Fruit fly (Drosophila melanogaster): Measurements from ENCODE around the gene CG17734.

Gene CG17734

DNA sequence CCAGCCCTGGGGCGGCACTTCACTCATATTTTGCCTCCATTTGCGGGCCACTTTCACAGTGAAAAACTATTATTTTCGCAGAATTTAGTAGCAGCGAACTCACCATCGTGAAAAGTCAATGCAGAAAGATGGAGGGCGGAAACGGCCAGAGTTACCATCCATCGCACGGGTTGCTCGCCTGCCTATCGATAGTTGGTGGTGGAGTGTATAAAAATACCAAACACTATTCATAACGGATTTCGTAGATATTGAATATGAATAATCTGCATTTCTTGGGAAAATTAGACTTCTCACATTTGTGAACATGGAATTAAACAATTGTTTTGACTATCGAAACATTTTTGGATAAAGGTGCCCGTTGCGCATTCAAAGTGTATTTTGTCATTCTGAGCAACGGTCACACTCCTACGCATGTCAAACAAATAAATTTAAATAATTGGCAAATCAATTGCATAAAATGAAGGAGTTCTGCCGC is 27.6 kb downstream of the CG17734 start, which contains the start of the genes RpS25 and CG4820 (continued):
- TF ChIP-seq CG13624 (GFP tag; optimal IDR thresholded peaks at IDR 0.05) (peak; percentile 96), CG17802 (tag; optimal IDR thresholded peaks at IDR 0.05) (peak; percentile 82), sens (GFP tag) (peak; percentile 98), Opbp (GFP tag; IDR thresholded peaks at IDR 0.05; ENCODE audit: partially characterized antibody) (peak; percentile 76), tio (GFP tag; optimal IDR thresholded peaks at IDR 0.05) (no peak), otp (GFP tag; IDR thresholded peaks at IDR 0.05) (peak; percentile 90), ind (GFP tag; optimal IDR thresholded peaks at IDR 0.05) (peak; percentile 72), CG10979 (tag; optimal IDR thresholded peaks at IDR 0.05) (peak; percentile 83), CG30431 (GFP tag; optimal IDR thresholded peaks at IDR 0.05) (peak; percentile 83), p53 (GFP tag; optimal IDR thresholded peaks at IDR 0.05) (peak; percentile 93), dpn (GFP tag; optimal IDR thresholded peaks at IDR 0.05) (peak; percentile 80 to 94), CG33557 (GFP tag; optimal IDR thresholded peaks at IDR 0.05) (peak; percentile 92), Dad (GFP tag; optimal IDR thresholded peaks at IDR 0.05) (peak; percentile 93), CG15269 (tag; optimal IDR thresholded peaks at IDR 0.05) (peak; percentile 84), Hmx (GFP tag; optimal IDR thresholded peaks at IDR 0.05) (peak; percentile 25), sob (GFP tag; IDR thresholded peaks at IDR 0.05) (peak; percentile 91), CG8281 (tag; optimal IDR thresholded peaks at IDR 0.05) (peak; percentile 72), slou (GFP tag; optimal IDR thresholded peaks at IDR 0.05) (peak; percentile 88), CG9876 (GFP tag; optimal IDR thresholded peaks at IDR 0.05) (peak; percentile 92), abd-A (tag; optimal IDR thresholded peaks at IDR 0.05) (no peak), CG9817 (tag; optimal IDR thresholded peaks at IDR 0.05) (peak; percentile 85), CG12942 (GFP tag; optimal IDR thresholded peaks at IDR 0.05) (peak; percentile 74), pfk (GFP tag; optimal IDR thresholded peaks at IDR 0.05) (peak; percentile 84), CG4424 (GFP tag; optimal IDR thresholded peaks at IDR 0.05) (peak; percentile 92), mld (GFP tag; IDR thresholded peaks at IDR 0.05; ENCODE audit: partially characterized antibody) (peak; percentile 65; the same call in 1 of the 3 replicates), CG14667 (GFP tag; IDR thresholded peaks at IDR 0.05) (peak; percentile 65; the same call in 1 of the 2 replicates), CG42726 (GFP tag; IDR thresholded peaks at IDR 0.05; ENCODE audit: partially characterized antibody) (peak; percentile 69), CG18599 (GFP tag; optimal IDR thresholded peaks at IDR 0.05) (peak; percentile 90), Bdp1 (GFP tag; optimal IDR thresholded peaks at IDR 0.05) (peak; percentile 86), CG11696 (GFP tag; IDR thresholded peaks at IDR 0.05) (peak; percentile 42), sc (optimal IDR thresholded peaks at IDR 0.05) (no peak), sc (GFP tag; optimal IDR thresholded peaks at IDR 0.05) (peak; percentile 86), inv (GFP tag; IDR thresholded peaks at IDR 0.05; ENCODE audit: partially characterized antibody) (peak; percentile 78), Tbp (GFP tag; optimal IDR thresholded peaks at IDR 0.05) (peak; percentile 55), wor (GFP tag; IDR thresholded peaks at IDR 0.05) (0 out of 2 replicates have a peak, but pooled peaks have one; percentile 44), gsb-n (tag; optimal IDR thresholded peaks at IDR 0.05) (peak; percentile 87), phol (tag; optimal IDR thresholded peaks at IDR 0.05) (peak; percentile 100), Dek (tag; optimal IDR thresholded peaks at IDR 0.05) (peak; percentile 71), hb (GFP tag; IDR thresholded peaks at IDR 0.05; ENCODE audit: partially characterized antibody) (peak; percentile 80; the same call in 2 of the 3 replicates), Dip2 (GFP tag; IDR thresholded peaks at IDR 0.05) (no peak), unpg (GFP tag; optimal IDR thresholded peaks at IDR 0.05) (peak; percentile 86), Deaf1 (tag; optimal IDR thresholded peaks at IDR 0.05) (peak; percentile 58), mirr (GFP tag; optimal IDR thresholded peaks at IDR 0.05) (peak; percentile 98), Rx (GFP tag; IDR thresholded peaks at IDR 0.05) (peak; percentile 79), lov (optimal IDR thresholded peaks at IDR 0.05) (no peak), lov (GFP tag; IDR thresholded peaks at IDR 0.05) (peak; percentile 89), CG8359 (GFP tag; optimal IDR thresholded peaks at IDR 0.05; ENCODE audit: borderline replicate concordance) (peak; percentile 84), Dbx (GFP tag; IDR thresholded peaks at IDR 0.05) (peak; percentile 92), Awh (GFP tag; IDR thresholded peaks at IDR 0.05) (peak; percentile 78), crc (GFP tag; optimal IDR thresholded peaks at IDR 0.05) (peak; percentile 88), ttk (GFP tag; IDR thresholded peaks at IDR 0.05) (peak; percentile 85)
